Worm (Caenorhabditis elegans) whole organism, L2 larva: ENCODE measurements around the gene Y57G11C.51.

ENCODE experiments used
- F13H6.1 ChIP-seq: sonication (generic microtip); optimal IDR thresholded peaks from 2 replicates; lab custom pipeline; 2016; ENCODE audit warnings: missing genetic modification characterization, missing compliant biosample characterization
- R02D3.7 ChIP-seq: fragments of 150-350 bp; optimal IDR thresholded peaks from 2 replicates; lab custom pipeline; 2014; ENCODE audit warnings: missing biosample characterization, missing genetic modification characterization
- ZK546.5 ChIP-seq: sonication (generic microtip); optimal IDR thresholded peaks from 2 replicates; lab custom pipeline; 2017; ENCODE audit warnings: missing biosample characterization, missing genetic modification characterization
- alr-1 ChIP-seq: fragments of 150-350 bp; optimal IDR thresholded peaks from 2 replicates; lab custom pipeline; 2014; ENCODE audit warnings: missing biosample characterization, missing genetic modification characterization
- ceh-82 ChIP-seq: fragments of 150-350 bp; optimal IDR thresholded peaks from 2 replicates; lab custom pipeline; 2014; ENCODE audit warnings: missing biosample characterization, missing genetic modification characterization
- crh-2 ChIP-seq: sonication (generic microtip); optimal IDR thresholded peaks from 2 replicates; lab custom pipeline; 2017; ENCODE audit warnings: missing biosample characterization, missing genetic modification characterization
- egl-27 ChIP-seq: sonication (generic microtip); optimal IDR thresholded peaks from 3 replicates; lab custom pipeline; 2017; ENCODE audit warnings: missing biosample characterization, missing genetic modification reagents, missing genetic modification characterization
- elt-3 ChIP-seq: sonication (generic microtip); optimal IDR thresholded peaks from 2 replicates; lab custom pipeline; 2017; ENCODE audit warnings: missing biosample characterization, missing genetic modification characterization
- fos-1 ChIP-seq: fragments of 150-350 bp; optimal IDR thresholded peaks from 2 replicates; lab custom pipeline; 2014; ENCODE audit warnings: missing biosample characterization, missing genetic modification characterization
- lin-13 ChIP-seq: fragments of 150-350 bp; optimal IDR thresholded peaks from 2 replicates; lab custom pipeline; 2014; ENCODE audit warnings: missing biosample characterization, missing genetic modification reagents, missing genetic modification characterization
- lsy-2 ChIP-seq, 2 experiments: fragments of 150-350 bp in 1 of 2; sonication (generic microtip) in 1 of 2; optimal IDR thresholded peaks; 2 replicates each; lab custom pipeline; 2014 to 2017; ENCODE audit warnings: missing biosample characterization in 2 of 2, missing genetic modification characterization in 2 of 2
- nhr-12 ChIP-seq: fragments of 150-350 bp; optimal IDR thresholded peaks from 2 replicates; lab custom pipeline; 2014; ENCODE audit warnings: missing biosample characterization, missing genetic modification characterization
- nhr-237 ChIP-seq: fragments of 150-350 bp; optimal IDR thresholded peaks from 2 replicates; lab custom pipeline; 2014; ENCODE audit warnings: missing biosample characterization, missing genetic modification characterization
- unc-39 ChIP-seq: fragments of 150-350 bp; optimal IDR thresholded peaks from 2 replicates; lab custom pipeline; 2014; ENCODE audit warnings: missing biosample characterization, missing genetic modification characterization

- TF ChIP-seq crh-2 (tag; lab: Kevin White, UChicago) (no peak), F13H6.1 (tag; lab: Kevin White, UChicago) (no peak), nhr-237 (no peak), nhr-12 (no peak), lin-13 (GFP tag; lab: Kevin White, UChicago) (no peak), elt-3 (no peak), ceh-82 (tag; lab: Kevin White, UChicago) (no peak), lsy-2 (tag; optimal IDR thresholded peaks at IDR 0.05; lab: Kevin White, UChicago) (no peak), R02D3.7 (tag; lab: Kevin White, UChicago) (no peak), unc-39 (tag; lab: Kevin White, UChicago) (no peak), fos-1 (no peak), egl-27 (tag; lab: Kevin White, UChicago) (no peak), alr-1 (tag; lab: Kevin White, UChicago) (no peak), ZK546.5 (tag; lab: Kevin White, UChicago) (no peak)
Measured at ce11 chrIV:14782211-14782610, 7.9 kb upstream of the Y57G11C.51 start, which contains the start of gene Y57G11C.1130.
